Worm (Caenorhabditis elegans): ENCODE results near the gene nlp-78.

nlp-78 gene

DNA sequence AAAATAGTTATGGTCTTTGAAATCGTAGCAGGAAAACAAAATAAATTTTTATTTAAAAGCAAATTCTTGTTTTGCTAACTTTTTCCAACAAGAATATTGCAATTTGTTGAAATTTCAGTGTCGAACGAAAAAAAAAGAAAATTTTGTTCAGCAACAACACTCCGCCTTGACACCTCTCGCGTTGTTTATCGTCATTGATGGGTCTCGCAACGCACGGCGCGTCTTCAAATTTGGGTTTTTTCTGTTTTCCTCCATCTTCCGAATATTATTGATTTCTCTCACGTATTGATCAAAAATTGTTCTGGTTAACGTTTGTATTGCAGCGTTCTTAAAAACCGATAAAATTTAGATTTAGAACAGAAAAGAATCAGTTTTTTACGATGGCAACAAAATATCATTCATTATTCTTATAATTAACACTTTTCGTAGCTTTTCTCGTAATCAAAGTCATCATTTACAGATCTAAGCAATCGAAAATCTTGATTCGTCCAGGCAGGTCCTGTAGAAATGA is 33.5 kb downstream of the nlp-78 start, which contains the start of gene dpl-1:
Gene dpl-1 (plus strand): TSS at position 461 of the 511 bp plus-strand sequence.
- no peak for TF ChIP-seq sem-4 (tag; optimal IDR thresholded peaks at IDR 0.05)
- TF ChIP-seq zag-1 (tag; optimal IDR thresholded peaks at IDR 0.05): no peak
- TF ChIP-seq peb-1 (tag; optimal IDR thresholded peaks at IDR 0.05): no peak
- TF ChIP-seq nhr-77 (tag; optimal IDR thresholded peaks at IDR 0.05): no peak
- peak; percentile 60 for TF ChIP-seq C34F6.9 (tag; optimal IDR thresholded peaks at IDR 0.05)
- TF ChIP-seq nhr-237 (tag; optimal IDR thresholded peaks at IDR 0.05): no peak
- TF ChIP-seq Y55F3AM.14 (GFP tag; optimal IDR thresholded peaks at IDR 0.05): no peak
- TF ChIP-seq unc-55 (GFP tag; optimal IDR thresholded peaks at IDR 0.05): no peak
- no peak for TF ChIP-seq ceh-16 (tag; optimal IDR thresholded peaks at IDR 0.05)
- TF ChIP-seq ztf-1 (GFP tag; conservative IDR thresholded peaks at IDR 0.05): no peak
- no peak for TF ChIP-seq lin-39 (tag; optimal IDR thresholded peaks at IDR 0.05)
- no peak for TF ChIP-seq crh-2 (tag; optimal IDR thresholded peaks at IDR 0.05)
- TF ChIP-seq sma-3 (GFP tag; optimal IDR thresholded peaks at IDR 0.05): no peak
- TF ChIP-seq alr-1 (tag; optimal IDR thresholded peaks at IDR 0.05): no peak
- TF ChIP-seq ceh-82 (tag; optimal IDR thresholded peaks at IDR 0.05): no peak
- TF ChIP-seq lin-13 (GFP tag; optimal IDR thresholded peaks at IDR 0.05): peak; percentile 9
- no peak for TF ChIP-seq fos-1 (tag; optimal IDR thresholded peaks at IDR 0.05)
- no peak for TF ChIP-seq ZK546.5 (tag; optimal IDR thresholded peaks at IDR 0.05)
- no peak for TF ChIP-seq elt-1 (tag; optimal IDR thresholded peaks at IDR 0.05)
- no peak for TF ChIP-seq nhr-25 (tag; optimal IDR thresholded peaks at IDR 0.05)
- peak in 1 of 2 experiments; percentile 68 for TF ChIP-seq lsy-2 (tag; optimal IDR thresholded peaks at IDR 0.05)
- peak; percentile 76 for TF ChIP-seq gmeb-1 (tag; optimal IDR thresholded peaks at IDR 0.05)
- no peak for TF ChIP-seq nhr-21 (tag; optimal IDR thresholded peaks at IDR 0.05)
- TF ChIP-seq aly-2 (tag; optimal IDR thresholded peaks at IDR 0.05): no peak
- TF ChIP-seq ama-1 (optimal IDR thresholded peaks at IDR 0.05): no peak
- TF ChIP-seq F13H6.1 (tag; optimal IDR thresholded peaks at IDR 0.05): no peak
- no peak for TF ChIP-seq nhr-11 (tag; optimal IDR thresholded peaks at IDR 0.05)
- TF ChIP-seq nhr-129 (tag; optimal IDR thresholded peaks at IDR 0.05): peak; percentile 35
- TF ChIP-seq blmp-1 (tag; optimal IDR thresholded peaks at IDR 0.05; ENCODE audit: insufficient read depth): no peak
- TF ChIP-seq ztf-4 (tag; optimal IDR thresholded peaks at IDR 0.05): no peak
- no peak for TF ChIP-seq unc-39 (tag; optimal IDR thresholded peaks at IDR 0.05)
- TF ChIP-seq lin-11 (tag; optimal IDR thresholded peaks at IDR 0.05): no peak

DNA sequence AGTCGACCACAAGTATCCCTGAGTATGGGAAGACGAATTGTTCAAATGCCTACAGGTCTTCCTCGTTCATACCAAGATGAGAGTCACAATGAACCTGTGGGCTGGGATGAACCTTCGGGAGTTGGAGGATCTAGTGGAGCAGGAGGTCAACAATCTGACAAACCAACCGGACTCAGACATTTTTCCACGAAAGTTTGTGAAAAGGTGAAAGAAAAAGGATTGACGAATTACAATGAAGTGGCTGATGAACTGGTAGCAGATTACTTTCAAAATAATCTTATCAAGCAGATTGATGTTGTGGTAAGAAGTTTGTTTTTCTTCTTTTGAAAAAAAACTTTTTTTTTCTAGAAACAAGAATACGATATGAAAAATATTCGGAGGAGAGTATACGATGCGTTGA is 34.1 kb downstream of the nlp-78 start:
- no peak for TF ChIP-seq sem-4 (tag; optimal IDR thresholded peaks at IDR 0.05)
- TF ChIP-seq nhr-25 (tag; optimal IDR thresholded peaks at IDR 0.05): peak; percentile 88

DNA sequence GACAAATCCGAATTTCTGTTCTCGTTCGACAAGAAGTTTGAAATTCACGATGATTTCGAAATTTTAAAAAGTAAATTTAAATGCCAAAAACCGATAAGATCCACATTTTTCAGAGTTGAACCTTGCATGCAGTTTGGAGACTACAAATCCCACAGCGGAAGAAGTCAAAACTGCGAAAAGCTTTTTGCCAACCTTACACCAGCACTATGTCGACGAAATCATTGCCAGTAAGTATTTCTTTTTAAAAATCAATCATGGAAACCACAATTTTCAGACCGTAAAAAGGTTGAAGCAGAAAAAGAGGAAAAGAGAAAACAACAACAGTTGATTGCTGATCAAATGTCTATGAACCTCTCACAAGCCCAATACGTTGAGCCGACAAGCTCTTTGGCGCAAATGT is 34.9 kb downstream of the nlp-78 start:
- TF ChIP-seq ZK546.5 (tag; optimal IDR thresholded peaks at IDR 0.05) (no peak), lin-11 (tag; optimal IDR thresholded peaks at IDR 0.05) (no peak), mab-5 (tag; optimal IDR thresholded peaks at IDR 0.05) (no peak), elt-3 (tag; optimal IDR thresholded peaks at IDR 0.05) (no peak), unc-62 (GFP tag; optimal IDR thresholded peaks at IDR 0.05) (no peak), ztf-1 (GFP tag; conservative IDR thresholded peaks at IDR 0.05) (no peak), lin-13 (GFP tag; optimal IDR thresholded peaks at IDR 0.05) (no peak), lin-39 (tag; optimal IDR thresholded peaks at IDR 0.05) (no peak), lsy-2 (tag; optimal IDR thresholded peaks at IDR 0.05) (no peak), snpc-4 (tag; optimal IDR thresholded peaks at IDR 0.05) (no peak), ztf-11 (tag; optimal IDR thresholded peaks at IDR 0.05) (no peak), sma-3 (GFP tag; optimal IDR thresholded peaks at IDR 0.05) (no peak), gmeb-1 (tag; optimal IDR thresholded peaks at IDR 0.05) (no peak), R02D3.7 (tag; optimal IDR thresholded peaks at IDR 0.05) (no peak), alr-1 (tag; optimal IDR thresholded peaks at IDR 0.05) (no peak)

DNA sequence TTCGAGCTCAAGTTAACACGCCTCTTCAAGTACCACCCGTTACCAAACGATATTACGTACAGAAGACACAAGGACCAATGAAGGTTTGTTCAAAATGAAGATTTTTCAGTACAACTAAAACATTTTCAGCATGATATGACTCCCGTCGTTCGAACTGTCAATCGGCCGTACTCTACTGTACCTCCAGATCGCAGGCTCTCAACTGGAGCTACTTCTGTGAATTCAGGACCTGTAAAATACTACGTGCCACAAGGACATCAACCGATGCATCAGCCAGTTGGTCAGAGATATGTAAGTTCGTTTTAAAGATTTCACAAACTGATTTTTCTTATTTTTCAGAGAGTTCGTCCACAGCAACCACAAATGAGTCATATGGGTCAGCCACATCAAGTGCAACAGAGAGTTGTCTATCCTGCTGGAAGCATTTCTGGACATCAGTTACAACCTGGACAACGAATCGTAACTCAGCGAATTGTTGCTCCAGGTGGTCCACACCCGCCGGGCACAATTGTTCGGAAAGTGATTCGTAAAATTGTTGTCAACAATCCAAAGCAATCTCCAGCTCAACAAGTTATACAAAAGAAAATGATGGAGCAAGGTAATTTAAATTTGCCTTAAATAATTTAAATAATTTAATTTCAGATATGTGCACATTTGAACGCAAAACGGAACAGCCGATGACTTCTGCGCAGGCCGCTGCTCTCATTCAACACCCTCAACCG is 35.6 kb downstream of the nlp-78 start:
- no peak for TF ChIP-seq ceh-82 (tag; optimal IDR thresholded peaks at IDR 0.05)
- no peak for TF ChIP-seq ZK546.5 (tag; optimal IDR thresholded peaks at IDR 0.05)
- no peak for TF ChIP-seq C34F6.9 (tag; optimal IDR thresholded peaks at IDR 0.05)
- no peak for TF ChIP-seq egl-27 (tag; optimal IDR thresholded peaks at IDR 0.05)
- no peak for TF ChIP-seq nhr-77 (tag; optimal IDR thresholded peaks at IDR 0.05)
- TF ChIP-seq lin-39 (tag; optimal IDR thresholded peaks at IDR 0.05): no peak
- no peak for TF ChIP-seq lsy-2 (tag; optimal IDR thresholded peaks at IDR 0.05)
- TF ChIP-seq snpc-4 (tag; optimal IDR thresholded peaks at IDR 0.05): no peak
- no peak for TF ChIP-seq ama-1 (optimal IDR thresholded peaks at IDR 0.05)
- no peak for TF ChIP-seq sma-9 (GFP tag; optimal IDR thresholded peaks at IDR 0.05)
- no peak for TF ChIP-seq sma-9 (tag; optimal IDR thresholded peaks at IDR 0.05)
- no peak for TF ChIP-seq nhr-12 (tag; optimal IDR thresholded peaks at IDR 0.05)
- TF ChIP-seq gmeb-1 (tag; optimal IDR thresholded peaks at IDR 0.05): no peak
- TF ChIP-seq sma-3 (GFP tag; optimal IDR thresholded peaks at IDR 0.05): no peak
- no peak for TF ChIP-seq nhr-10 (tag; optimal IDR thresholded peaks at IDR 0.05)
- TF ChIP-seq nhr-6 (tag; optimal IDR thresholded peaks at IDR 0.05): no peak
- TF ChIP-seq blmp-1 (tag; optimal IDR thresholded peaks at IDR 0.05; ENCODE audit: insufficient read depth): no peak
- TF ChIP-seq nhr-23 (tag; optimal IDR thresholded peaks at IDR 0.05): no peak
- no peak for TF ChIP-seq aly-2 (tag; optimal IDR thresholded peaks at IDR 0.05)
- TF ChIP-seq mab-5 (tag; optimal IDR thresholded peaks at IDR 0.05): no peak

Measured in whole organism, L2 larva.